Worm (Caenorhabditis elegans) whole organism, L4 larva: Measurements from ENCODE around the gene ckk-1.

ENCODE experiments used
- T20F7.1 ChIP-seq: fragments of 200-800 bp; sonication (Bioruptor generic); optimal IDR thresholded peaks from 2 replicates; lab custom pipeline; 2018; ENCODE audit warnings: mild to moderate bottlenecking, missing genetic modification characterization, missing compliant biosample characterization
- ceh-82 ChIP-seq: sonication (generic microtip); optimal IDR thresholded peaks from 2 replicates; lab custom pipeline; 2017; ENCODE audit warnings: missing biosample characterization, missing genetic modification characterization
- daf-8 ChIP-seq: fragments of 200-800 bp; sonication (Bioruptor generic); IDR thresholded peaks from 2 replicates; pipeline ENCODE4 v1.3.6; 2022; ENCODE audit warnings: missing genetic modification characterization, missing compliant biosample characterization
- dmd-6 ChIP-seq: fragments of 200-800 bp; sonication (Bioruptor generic); IDR thresholded peaks from 2 replicates; pipeline ENCODE4 v1.3.6; 2022; ENCODE audit warnings: missing genetic modification reagents, missing genetic modification characterization, missing compliant biosample characterization
- hif-1 ChIP-seq, 2 experiments: sonication (generic microtip); optimal IDR thresholded peaks; 2 replicates each; lab custom pipeline; 2016 to 2017; ENCODE audit warnings: missing compliant biosample characterization in 2 of 2, missing genetic modification characterization in 2 of 2, missing genetic modification reagents in 2 of 2, missing genotype in 2 of 2, mild to moderate bottlenecking in 1 of 2
- hlh-11 ChIP-seq: fragments of 200-800 bp; sonication (Bioruptor generic); optimal IDR thresholded peaks from 2 replicates; lab custom pipeline; 2018; ENCODE audit warnings: mild to moderate bottlenecking, missing genetic modification characterization, missing compliant biosample characterization
- jun-1 ChIP-seq: fragments of 150-350 bp; optimal IDR thresholded peaks from 2 replicates; lab custom pipeline; 2014; ENCODE audit warnings: missing biosample characterization, missing genetic modification reagents, missing genetic modification characterization
- lin-29 ChIP-seq: fragments of 200-800 bp; sonication (Bioruptor generic); IDR thresholded peaks from 2 replicates; pipeline ENCODE4 v1.3.6; 2022; ENCODE audit warnings: missing genetic modification reagents, missing genetic modification characterization, missing compliant biosample characterization
- nhr-28 ChIP-seq: fragments of 150-350 bp; optimal IDR thresholded peaks from 2 replicates; lab custom pipeline; 2014; ENCODE audit warnings: missing biosample characterization, missing genetic modification characterization
- nhr-42 ChIP-seq: fragments of 200-800 bp; sonication (Bioruptor generic); IDR thresholded peaks from 2 replicates; pipeline ENCODE4 v1.3.6; 2022; ENCODE audit warnings: missing genetic modification characterization, missing compliant biosample characterization
- nhr-48 ChIP-seq: sonication (generic microtip); optimal IDR thresholded peaks from 2 replicates; lab custom pipeline; 2016; ENCODE audit warnings: mild to moderate bottlenecking, missing genetic modification characterization, missing compliant biosample characterization
- set-16 ChIP-seq: fragments of 200-800 bp; sonication (Bioruptor generic); IDR thresholded peaks from 2 replicates; pipeline ENCODE4 v1.3.6; 2022; ENCODE audit warnings: missing genetic modification reagents, missing genetic modification characterization, missing compliant biosample characterization
- snpc-4 ChIP-seq: fragments of 150-350 bp; optimal IDR thresholded peaks from 2 replicates; lab custom pipeline; 2014; ENCODE audit warnings: missing biosample characterization, missing genetic modification characterization
- tag-97 ChIP-seq: fragments of 200-800 bp; sonication (Bioruptor generic); IDR thresholded peaks from 2 replicates; pipeline ENCODE4 v1.3.6; 2022; ENCODE audit warnings: missing genetic modification characterization, missing compliant biosample characterization
- zfp-3 ChIP-seq: fragments of 200-800 bp; sonication (Bioruptor generic); conservative IDR thresholded peaks from 2 replicates; pipeline ENCODE4 v1.3.6; 2022; ENCODE audit warnings: missing genetic modification reagents, missing genetic modification characterization, missing compliant biosample characterization

ckk-1 gene

DNA sequence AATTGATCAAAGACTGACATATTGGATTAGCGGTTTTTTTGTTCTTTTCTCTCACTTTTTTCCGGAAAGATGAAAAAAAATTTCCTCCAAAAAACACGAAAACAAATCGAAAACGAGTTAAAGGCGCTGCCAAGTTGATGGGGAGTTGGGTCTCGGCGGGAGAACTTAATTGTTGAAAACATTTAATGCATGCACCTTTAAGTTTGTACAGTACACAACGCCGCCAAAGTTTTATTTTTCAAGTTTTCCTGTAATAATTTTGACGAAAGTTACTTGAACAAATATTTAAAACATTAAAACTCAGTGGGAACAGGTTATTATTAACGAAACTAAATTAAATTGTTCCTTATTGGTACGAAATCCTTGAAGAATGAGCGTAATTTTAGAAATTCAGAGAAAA is 66.2 kb downstream of the ckk-1 start:
- TF ChIP-seq dmd-6 (GFP tag; lab: Robert Waterston, UW) (no peak), nhr-48 (tag; lab: Kevin White, UChicago) (no peak), zfp-3 (GFP tag; lab: Robert Waterston, UW) (no peak), lin-29 (no peak), nhr-28 (tag; lab: Kevin White, UChicago) (no peak), T20F7.1 (no peak), hif-1 (tag; optimal IDR thresholded peaks at IDR 0.05; lab: Kevin White, UChicago) (no peak), snpc-4 (no peak), set-16 (GFP tag; lab: Robert Waterston, UW) (no peak), daf-8 (GFP tag; lab: Robert Waterston, UW) (no peak), ceh-82 (tag; lab: Kevin White, UChicago) (no peak), tag-97 (GFP tag; lab: Robert Waterston, UW) (no peak), jun-1 (tag; lab: Kevin White, UChicago) (no peak), nhr-42 (GFP tag; lab: Robert Waterston, UW) (no peak), hlh-11 (tag; lab: Kevin White, UChicago) (no peak)
- TF ChIP-seq, all 104 proteins: peak for 0
